Worm (Caenorhabditis elegans): ENCODE measurements around the gene T07D1.3.

T07D1.3 gene

ce11 chrX:2439309-2439708, 3.9 kb downstream of the T07D1.3 start (continued):
- TF ChIP-seq efl-3 (GFP tag; optimal IDR thresholded peaks at IDR 0.05) (no peak), ama-1 (optimal IDR thresholded peaks at IDR 0.05) (no peak), nhr-85 (tag) (no peak), unc-86 (tag; optimal IDR thresholded peaks at IDR 0.05) (no peak), tbx-2 (tag; optimal IDR thresholded peaks at IDR 0.05) (no peak), ztf-4 (tag; optimal IDR thresholded peaks at IDR 0.05) (no peak), fkh-10 (GFP tag; optimal IDR thresholded peaks at IDR 0.05) (no peak), egl-27 (tag; optimal IDR thresholded peaks at IDR 0.05) (no peak), zag-1 (tag; optimal IDR thresholded peaks at IDR 0.05) (no peak), nhr-20 (tag; optimal IDR thresholded peaks at IDR 0.05) (peak; percentile 1), unc-62 (GFP tag; optimal IDR thresholded peaks at IDR 0.05) (no peak), nhr-77 (tag; optimal IDR thresholded peaks at IDR 0.05) (no peak)

- no peak for TF ChIP-seq unc-30 (tag; optimal IDR thresholded peaks at IDR 0.05)
- TF ChIP-seq grh-1 (GFP tag; IDR thresholded peaks at IDR 0.05), result no peak
- TF ChIP-seq unc-98 (GFP tag; IDR thresholded peaks at IDR 0.05), result no peak
- no peak for TF ChIP-seq nhr-12 (tag; optimal IDR thresholded peaks at IDR 0.05)
- peak; percentile 59 for TF ChIP-seq dsc-1 (tag; optimal IDR thresholded peaks at IDR 0.05)
- no peak for TF ChIP-seq blmp-1 (tag; optimal IDR thresholded peaks at IDR 0.05)
Observed at ce11 chrX:2438857-2439256, 4.3 kb downstream of the T07D1.3 start, which contains the start of gene gid-2. gid-2 (minus strand) TSS chrX:2438957.

ce11 chrX:2435353-2435752, 7.9 kb downstream of the T07D1.3 start:
- TF ChIP-seq C04F5.9 (tag; optimal IDR thresholded peaks at IDR 0.05) (no peak), fkh-8 (tag; optimal IDR thresholded peaks at IDR 0.05) (no peak), irx-1 (tag; optimal IDR thresholded peaks at IDR 0.05) (no peak), blmp-1 (tag; optimal IDR thresholded peaks at IDR 0.05) (peak; percentile 75), swsn-7 (tag; optimal IDR thresholded peaks at IDR 0.05) (no peak)

ce11 chrX:2433805-2434204, 9.4 kb downstream of the T07D1.3 start:
- TF ChIP-seq tlp-1 (tag; optimal IDR thresholded peaks at IDR 0.05) (no peak), swsn-7 (tag; optimal IDR thresholded peaks at IDR 0.05) (no peak), isw-1 (GFP tag; IDR thresholded peaks at IDR 0.05) (no peak), jun-1 (tag; optimal IDR thresholded peaks at IDR 0.05) (no peak), nhr-12 (tag; optimal IDR thresholded peaks at IDR 0.05) (no peak), unc-30 (tag; optimal IDR thresholded peaks at IDR 0.05) (no peak), Y116A8C.19 (tag; optimal IDR thresholded peaks at IDR 0.05; ENCODE audit: borderline replicate concordance) (no peak), ztf-4 (tag; optimal IDR thresholded peaks at IDR 0.05) (no peak), nhr-47 (tag; optimal IDR thresholded peaks at IDR 0.05) (no peak), fos-1 (tag; optimal IDR thresholded peaks at IDR 0.05) (no peak), pax-3 (tag; optimal IDR thresholded peaks at IDR 0.05) (no peak), nhr-28 (tag; optimal IDR thresholded peaks at IDR 0.05) (no peak), mdl-1 (tag; optimal IDR thresholded peaks at IDR 0.05) (no peak), fkh-4 (tag; optimal IDR thresholded peaks at IDR 0.05; ENCODE audit: borderline replicate concordance) (no peak)

- no peak for TF ChIP-seq nhr-19 (GFP tag; conservative IDR thresholded peaks at IDR 0.05)
- TF ChIP-seq irx-1 (tag; optimal IDR thresholded peaks at IDR 0.05), result peak; percentile 27
- TF ChIP-seq efl-3 (GFP tag; optimal IDR thresholded peaks at IDR 0.05), result no peak
- TF ChIP-seq tbx-2 (tag; optimal IDR thresholded peaks at IDR 0.05), result peak; percentile 28
- no peak for TF ChIP-seq pqm-1 (tag; optimal IDR thresholded peaks at IDR 0.05)
- TF ChIP-seq mdl-1 (tag; optimal IDR thresholded peaks at IDR 0.05), result peak in 1 of 2 experiments; percentile 31
- no peak for TF ChIP-seq nhr-84 (tag; optimal IDR thresholded peaks at IDR 0.05)
- peak in 1 of 2 experiments; percentile 7 for TF ChIP-seq egl-27 (tag; optimal IDR thresholded peaks at IDR 0.05)
- no peak for TF ChIP-seq ceh-90 (tag; optimal IDR thresholded peaks at IDR 0.05)
- no peak for TF ChIP-seq grh-1 (GFP tag; IDR thresholded peaks at IDR 0.05)
- TF ChIP-seq hlh-4 (tag; optimal IDR thresholded peaks at IDR 0.05), result no peak
- no peak for TF ChIP-seq zip-4 (GFP tag; optimal IDR thresholded peaks at IDR 0.05)
- no peak for TF ChIP-seq fkh-4 (tag; optimal IDR thresholded peaks at IDR 0.05; ENCODE audit: borderline replicate concordance)
- TF ChIP-seq jun-1 (tag; optimal IDR thresholded peaks at IDR 0.05), result peak; percentile 1
- TF ChIP-seq ama-1 (optimal IDR thresholded peaks at IDR 0.05), result no peak
- TF ChIP-seq nhr-28 (tag; optimal IDR thresholded peaks at IDR 0.05), result no peak
- TF ChIP-seq egl-13 (tag; optimal IDR thresholded peaks at IDR 0.05), result no peak
- TF ChIP-seq hpl-2 (GFP tag; optimal IDR thresholded peaks at IDR 0.05), result no peak
- no peak for TF ChIP-seq F16B12.6 (tag; optimal IDR thresholded peaks at IDR 0.05)
- peak in 1 of 2 experiments; percentile 48 for TF ChIP-seq lin-35 (GFP tag; optimal IDR thresholded peaks at IDR 0.05)
- TF ChIP-seq nhr-47 (tag; optimal IDR thresholded peaks at IDR 0.05), result peak; percentile 30
- TF ChIP-seq ceh-82 (tag; optimal IDR thresholded peaks at IDR 0.05), result peak; percentile 4 to 41 (median 25)
- TF ChIP-seq isw-1 (GFP tag; IDR thresholded peaks at IDR 0.05), result no peak
- TF ChIP-seq blmp-1 (tag; optimal IDR thresholded peaks at IDR 0.05), result peak; percentile 95
- peak; percentile 67 for TF ChIP-seq snu-23 (GFP tag; optimal IDR thresholded peaks at IDR 0.05)
- no peak for TF ChIP-seq unc-98 (GFP tag; IDR thresholded peaks at IDR 0.05)
- TF ChIP-seq aly-2 (tag; optimal IDR thresholded peaks at IDR 0.05), result no peak
Observed at ce11 chrX:2432459-2432858, 10.7 kb downstream of the T07D1.3 start.
